Fruit fly (Drosophila melanogaster): ENCODE data around the gene lft.

Gene lft

dm6 chr2L:10413251-10414127 is 49.2 kb downstream of the lft start, which contains the start of the genes CG5355 and Klp31E (continued):
- TF ChIP-seq sima (GFP tag; optimal IDR thresholded peaks at IDR 0.05) (no peak), fd3F (GFP tag; optimal IDR thresholded peaks at IDR 0.05) (peak; percentile 64), stwl (tag; optimal IDR thresholded peaks at IDR 0.05) (peak; percentile 3), H2.0 (GFP tag; IDR thresholded peaks at IDR 0.05) (peak; percentile 31), sug (tag; optimal IDR thresholded peaks at IDR 0.05) (peak; percentile 73), CG6765 (GFP tag; optimal IDR thresholded peaks at IDR 0.05) (peak; percentile 7)

Data from whole organism, embryonic.